Worm (Caenorhabditis elegans): ENCODE results near the gene T16G1.2.

DNA sequence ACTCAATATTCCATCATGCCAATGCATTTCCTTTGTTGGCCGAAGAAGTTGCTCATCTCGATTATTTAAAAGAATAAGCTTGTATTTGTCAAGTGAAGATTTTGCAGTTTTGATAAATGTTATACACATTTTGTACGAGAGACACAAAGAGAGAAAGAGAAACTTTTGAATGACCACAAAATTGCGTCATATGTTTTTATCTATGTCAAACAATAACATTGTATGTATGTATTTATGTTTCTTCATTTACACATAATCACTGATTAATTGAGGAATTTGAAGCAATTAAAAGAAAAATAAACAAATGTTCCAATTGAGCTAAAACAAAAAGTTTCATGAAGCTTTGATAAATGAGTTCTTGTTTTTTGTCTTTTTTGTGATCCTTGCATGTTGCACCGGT, 33.9 kb downstream of the T16G1.2 start, which contains the start of gene hrg-9:
- TF ChIP-seq scrt-1 (GFP tag; IDR thresholded peaks at IDR 0.05) (no peak), ets-7 (tag; optimal IDR thresholded peaks at IDR 0.05) (no peak), ceh-13 (GFP tag; optimal IDR thresholded peaks at IDR 0.05) (no peak), hmbx-1 (tag; optimal IDR thresholded peaks at IDR 0.05) (no peak), flt-1 (GFP tag; IDR thresholded peaks at IDR 0.05) (no peak), ama-1 (optimal IDR thresholded peaks at IDR 0.05) (no peak), ceh-36 (tag; optimal IDR thresholded peaks at IDR 0.05) (no peak), B0310.2 (tag; optimal IDR thresholded peaks at IDR 0.05) (no peak), hmg-4 (GFP tag; optimal IDR thresholded peaks at IDR 0.05) (no peak), hnd-1 (tag; optimal IDR thresholded peaks at IDR 0.05) (no peak), sea-1 (GFP tag; conservative IDR thresholded peaks at IDR 0.05) (no peak), aly-1 (tag; optimal IDR thresholded peaks at IDR 0.05) (no peak)

Measured in whole organism, early embryonic.